Worm (Caenorhabditis elegans) whole organism, early embryonic: ENCODE measurements around the gene F53E10.5.

ENCODE experiments used
- aly-1 ChIP-seq: sonication (generic microtip); optimal IDR thresholded peaks from 2 replicates; lab custom pipeline; 2016; ENCODE audit warnings: missing genetic modification characterization, missing compliant biosample characterization
- ama-1 ChIP-seq: fragments of 150-350 bp; optimal IDR thresholded peaks from 2 replicates; lab custom pipeline; 2014
- ceh-36 ChIP-seq: sonication (generic microtip); optimal IDR thresholded peaks from 2 replicates; lab custom pipeline; 2016; ENCODE audit warnings: missing genetic modification characterization, inconsistent platforms, missing compliant biosample characterization
- flt-1 ChIP-seq: fragments of 200-800 bp; sonication (Bioruptor generic); IDR thresholded peaks from 2 replicates; pipeline ENCODE4 v1.3.6; 2022; ENCODE audit warnings: missing genetic modification characterization, missing compliant biosample characterization
- hmbx-1 ChIP-seq: sonication (generic microtip); optimal IDR thresholded peaks from 2 replicates; lab custom pipeline; 2016; ENCODE audit warnings: mild to moderate bottlenecking, missing genetic modification characterization, missing compliant biosample characterization
- hmg-4 ChIP-seq: fragments of 200-800 bp; sonication (Bioruptor generic); optimal IDR thresholded peaks from 2 replicates; lab custom pipeline; 2018; ENCODE audit warnings: mild to moderate bottlenecking, missing genetic modification characterization, missing compliant biosample characterization
- pes-1 ChIP-seq: fragments of 200-800 bp; sonication (Bioruptor generic); IDR thresholded peaks from 2 replicates; pipeline ENCODE4 v1.3.6; 2022; ENCODE audit warnings: missing genetic modification reagents, missing genetic modification characterization, missing compliant biosample characterization
- tbx-37 ChIP-seq: fragments of 200-800 bp; sonication (Bioruptor generic); conservative IDR thresholded peaks from 2 replicates; pipeline ENCODE4 v1.3.6; 2022; ENCODE audit warnings: missing genetic modification reagents, missing genetic modification characterization, missing compliant biosample characterization
- tra-4 ChIP-seq: sonication (generic microtip); optimal IDR thresholded peaks from 2 replicates; lab custom pipeline; 2017; ENCODE audit warnings: missing genetic modification characterization, missing compliant biosample characterization

DNA sequence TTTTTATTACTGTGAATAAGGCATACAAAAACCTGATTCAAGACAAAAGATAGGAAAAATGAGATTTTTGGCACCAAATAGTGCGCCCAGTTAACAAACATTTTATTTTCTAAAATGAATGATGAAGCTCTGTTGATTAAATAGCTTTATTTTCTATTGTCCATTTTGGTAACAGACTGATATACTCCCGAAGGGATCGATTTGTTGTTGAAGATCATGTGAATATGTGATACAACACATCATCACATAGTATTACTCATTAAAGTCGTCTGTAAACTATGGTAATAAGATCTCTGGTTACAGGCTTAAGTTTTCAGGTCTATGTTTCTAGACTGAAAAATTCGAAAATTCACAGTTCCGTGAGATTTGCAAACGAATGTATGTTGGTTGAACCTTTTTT lies 25.6 kb downstream of the F53E10.5 start, which contains the start of gene srj-20:
- TF ChIP-seq ama-1 (lab: Kevin White, UChicago): no peak
- no peak for TF ChIP-seq pes-1
- TF ChIP-seq hmbx-1: no peak
- TF ChIP-seq tbx-37 (GFP tag; lab: Robert Waterston, UW): no peak
- no peak for TF ChIP-seq tra-4
- no peak for TF ChIP-seq flt-1 (GFP tag; lab: Robert Waterston, UW)
- no peak for TF ChIP-seq hmg-4 (GFP tag; lab: Kevin White, UChicago)
- TF ChIP-seq aly-1 (tag; lab: Kevin White, UChicago): no peak
- TF ChIP-seq ceh-36: no peak
